Worm (Caenorhabditis elegans) whole organism, L1 larva: ENCODE data around the gene appg-2.

Source experiments
- aly-2 ChIP-seq: fragments of 150-350 bp; optimal IDR thresholded peaks from 2 replicates; lab custom pipeline; 2014; ENCODE audit warnings: missing biosample characterization, missing genetic modification characterization
- ceh-82 ChIP-seq, 3 experiments: fragments of 150-350 bp in 1 of 3; sonication (generic microtip) in 2 of 3; optimal IDR thresholded peaks; 2 replicates each; lab custom pipeline; 2014 to 2017; ENCODE audit warnings: missing biosample characterization in 3 of 3, missing genetic modification characterization in 3 of 3
- dpl-1 ChIP-seq, 3 experiments: fragments of 150-350 bp in 2 of 3; sonication (generic microtip) in 1 of 3; optimal IDR thresholded peaks; 2 replicates each; lab custom pipeline; 2014 to 2017; ENCODE audit warnings: missing biosample characterization in 3 of 3, missing genetic modification characterization in 3 of 3, missing genetic modification reagents in 3 of 3
- elt-2 ChIP-seq: sonication (generic microtip); optimal IDR thresholded peaks from 2 replicates; lab custom pipeline; 2016; ENCODE audit warnings: missing genetic modification characterization, mild to moderate bottlenecking, inconsistent platforms, missing compliant biosample characterization, missing genetic modification reagents
- elt-3 ChIP-seq, 6 experiments: fragments of 150-350 bp in 1 of 6; sonication (generic microtip); optimal IDR thresholded peaks; 2 replicates each; lab custom pipeline; 2017 to 2018; ENCODE audit warnings: missing biosample characterization in 6 of 6, missing genetic modification characterization in 6 of 6, inconsistent platforms in 1 of 6
- mdl-1 ChIP-seq, 2 experiments: fragments of 150-350 bp; optimal IDR thresholded peaks; 2 replicates each; lab custom pipeline; 2014 to 2017; ENCODE audit warnings: missing biosample characterization in 2 of 2, missing genetic modification characterization in 2 of 2, inconsistent platforms in 1 of 2
- nhr-12 ChIP-seq: sonication (generic microtip); optimal IDR thresholded peaks from 2 replicates; lab custom pipeline; 2017; ENCODE audit warnings: missing biosample characterization, missing genetic modification characterization
- nhr-237 ChIP-seq: fragments of 150-350 bp; optimal IDR thresholded peaks from 2 replicates; lab custom pipeline; 2014; ENCODE audit warnings: missing biosample characterization, missing genetic modification characterization
- nhr-76 ChIP-seq: sonication (generic microtip); optimal IDR thresholded peaks from 2 replicates; lab custom pipeline; 2017; ENCODE audit warnings: missing biosample characterization, missing genetic modification characterization
- skn-1 ChIP-seq: fragments of 150-350 bp; optimal IDR thresholded peaks from 2 replicates; lab custom pipeline; 2014; ENCODE audit warnings: missing biosample characterization, missing genetic modification characterization
- snpc-4 ChIP-seq: fragments of 150-350 bp; optimal IDR thresholded peaks from 2 replicates; lab custom pipeline; 2014; ENCODE audit warnings: missing biosample characterization, missing genetic modification characterization
- unc-62 ChIP-seq: fragments of 150-350 bp; optimal IDR thresholded peaks from 2 replicates; lab custom pipeline; 2014; ENCODE audit warnings: missing biosample characterization, missing genetic modification reagents, missing genetic modification characterization
- xbp-1 ChIP-seq: sonication (generic microtip); optimal IDR thresholded peaks from 2 replicates; lab custom pipeline; 2016; ENCODE audit warnings: missing genetic modification characterization, missing compliant biosample characterization
- ztf-4 ChIP-seq: fragments of 150-350 bp; optimal IDR thresholded peaks from 2 replicates; lab custom pipeline; 2014; ENCODE audit warnings: missing biosample characterization, missing genetic modification characterization

DNA sequence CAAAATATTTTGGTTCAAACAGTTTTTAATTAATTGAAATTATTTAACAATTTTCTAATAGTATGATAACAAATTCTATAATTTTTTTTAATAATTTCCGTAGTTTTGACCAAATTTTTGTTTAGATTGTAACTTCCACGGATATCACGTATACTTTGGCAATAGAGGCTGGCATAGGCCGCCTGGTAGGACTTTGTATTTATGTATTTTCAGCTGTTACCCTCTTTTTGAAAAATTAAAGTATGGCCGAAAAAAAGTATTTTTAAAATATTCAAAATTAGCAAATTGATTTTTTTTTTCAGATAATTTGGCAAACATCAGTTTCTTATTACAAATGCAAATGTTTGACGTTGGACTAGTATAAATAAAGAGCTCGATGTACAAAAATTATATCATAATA lies 34.5 kb upstream of the appg-2 start, which contains the start of the genes nsph-1.1 and K08F8.15:
- TF ChIP-seq elt-3 (tag; optimal IDR thresholded peaks at IDR 0.05; lab: Kevin White, UChicago), result no peak
- no peak for TF ChIP-seq ceh-82 (tag; optimal IDR thresholded peaks at IDR 0.05; lab: Kevin White, UChicago)
- TF ChIP-seq nhr-237, result no peak
- TF ChIP-seq skn-1, result no peak
- no peak for TF ChIP-seq unc-62 (GFP tag; lab: Kevin White, UChicago)
- no peak for TF ChIP-seq xbp-1
- no peak for TF ChIP-seq ztf-4
- TF ChIP-seq elt-2 (tag; lab: Kevin White, UChicago), result no peak
- no peak for TF ChIP-seq aly-2 (tag; lab: Kevin White, UChicago)
- TF ChIP-seq dpl-1 (GFP tag; optimal IDR thresholded peaks at IDR 0.05; lab: Kevin White, UChicago), result no peak
- TF ChIP-seq nhr-12, result no peak
- TF ChIP-seq nhr-76 (tag; lab: Kevin White, UChicago), result no peak
- no peak for TF ChIP-seq snpc-4 (tag; lab: Kevin White, UChicago)
- no peak for TF ChIP-seq mdl-1 (tag; optimal IDR thresholded peaks at IDR 0.05; lab: Kevin White, UChicago)
